Fruit fly (Drosophila melanogaster) whole organism, embryonic: ENCODE measurements around the gene rost.

ENCODE experiments used
- Adf1 ChIP-seq: fragments of 200-800 bp; sonication (Bioruptor generic); IDR thresholded peaks from 2 replicates; pipeline ENCODE4 v1.3.6; 2022; ENCODE audit warnings: missing biosample characterization, missing genetic modification characterization
- Asciz ChIP-seq: fragments of 200-800 bp; sonication (Bioruptor generic); optimal IDR thresholded peaks from 2 replicates; lab custom pipeline; 2017; ENCODE audit warnings: missing biosample characterization, mild to moderate bottlenecking, missing genetic modification characterization, missing genetic modification reagents
- B-H2 ChIP-seq: fragments of 200-800 bp; sonication (Bioruptor generic); optimal IDR thresholded peaks from 2 replicates; lab custom pipeline; 2018; ENCODE audit warnings: missing biosample characterization, mild to moderate bottlenecking, missing genetic modification characterization
- CG13287 ChIP-seq: fragments of 200-800 bp; sonication (Bioruptor generic); IDR thresholded peaks from 2 replicates; pipeline ENCODE4 v1.3.6; 2022; ENCODE audit warnings: missing biosample characterization, missing genetic modification characterization; ENCODE audit not compliant: partially characterized antibody
- CG13624 ChIP-seq: fragments of 200-800 bp; sonication (Bioruptor generic); optimal IDR thresholded peaks from 2 replicates; lab custom pipeline; 2016; ENCODE audit warnings: missing biosample characterization, missing genetic modification characterization
- CG14710 ChIP-seq: fragments of 200-800 bp; sonication (Bioruptor generic); optimal IDR thresholded peaks from 3 replicates; lab custom pipeline; 2019; ENCODE audit warnings: missing biosample characterization, mild to moderate bottlenecking, missing genetic modification characterization, moderate library complexity
- CG15601 ChIP-seq: fragments of 200-800 bp; sonication (Bioruptor generic); optimal IDR thresholded peaks from 3 replicates; lab custom pipeline; 2019; ENCODE audit warnings: missing biosample characterization, mild to moderate bottlenecking, missing genetic modification characterization, moderate library complexity
- CG17361 ChIP-seq: fragments of 200-800 bp; sonication (Bioruptor generic); IDR thresholded peaks from 3 replicates; pipeline ENCODE4 v1.3.6; 2022; ENCODE audit warnings: missing biosample characterization, missing genetic modification characterization
- CG43689 ChIP-seq: fragments of 200-800 bp; sonication (Bioruptor generic); IDR thresholded peaks from 2 replicates; pipeline ENCODE4 v1.3.6; 2022; ENCODE audit warnings: missing biosample characterization, missing genetic modification characterization
- CG7372 ChIP-seq: fragments of 200-800 bp; sonication (Bioruptor generic); IDR thresholded peaks from 2 replicates; pipeline ENCODE4 v1.3.6; 2022; ENCODE audit warnings: missing biosample characterization, missing genetic modification characterization
- CG8944 ChIP-seq: fragments of 200-800 bp; sonication (Bioruptor generic); optimal IDR thresholded peaks from 3 replicates; lab custom pipeline; 2016; ENCODE audit warnings: missing biosample characterization, missing genetic modification characterization
- CG9609 ChIP-seq: fragments of 200-800 bp; sonication (Bioruptor generic); optimal IDR thresholded peaks from 3 replicates; lab custom pipeline; 2016; ENCODE audit warnings: missing biosample characterization, missing genetic modification characterization
- CG9817 ChIP-seq: fragments of 200-800 bp; sonication (Bioruptor generic); optimal IDR thresholded peaks from 2 replicates; lab custom pipeline; 2018; ENCODE audit warnings: missing biosample characterization, mild to moderate bottlenecking, missing genetic modification characterization, moderate library complexity
- Deaf1 ChIP-seq: fragments of 200-800 bp; optimal IDR thresholded peaks from 3 replicates; lab custom pipeline; 2019; ENCODE audit warnings: missing biosample characterization, mild to moderate bottlenecking, missing genetic modification characterization, moderate library complexity
- Dip3 ChIP-seq: fragments of 200-800 bp; sonication (Bioruptor generic); optimal IDR thresholded peaks from 3 replicates; lab custom pipeline; 2016; ENCODE audit warnings: missing biosample characterization, missing genetic modification characterization
- Dp ChIP-seq: fragments of 200-800 bp; sonication (Bioruptor generic); optimal IDR thresholded peaks from 2 replicates; lab custom pipeline; 2018; ENCODE audit warnings: missing biosample characterization, mild to moderate bottlenecking, missing genetic modification characterization, moderate library complexity
- Hmr ChIP-seq: fragments of 200-800 bp; sonication (Bioruptor generic); optimal IDR thresholded peaks from 3 replicates; lab custom pipeline; 2017; ENCODE audit warnings: mild to moderate bottlenecking, missing biosample characterization, missing genetic modification reagents, missing genetic modification characterization
- Hr78 ChIP-seq, 2 experiments: fragments of 200-800 bp in 1 of 2; fragments of >200 bp in 1 of 2; sonication (Bioruptor generic) in 1 of 2; optimal IDR thresholded peaks; 2 replicates each; lab custom pipeline; 2017 to 2019; ENCODE audit warnings: missing biosample characterization in 2 of 2, missing genetic modification characterization in 2 of 2, mild to moderate bottlenecking in 1 of 2, moderate library complexity in 1 of 2
- Opbp ChIP-seq: fragments of 200-800 bp; sonication (Bioruptor generic); IDR thresholded peaks from 3 replicates; pipeline ENCODE4 v1.3.6; 2022; ENCODE audit warnings: missing biosample characterization, missing genetic modification characterization; ENCODE audit not compliant: partially characterized antibody
- Sin3A ChIP-seq: fragments of >200 bp; optimal IDR thresholded peaks from 2 replicates; lab custom pipeline; 2018
- Spps ChIP-seq: fragments of 200-800 bp; sonication (Bioruptor generic); optimal IDR thresholded peaks from 2 replicates; lab custom pipeline; 2018; ENCODE audit warnings: missing biosample characterization, mild to moderate bottlenecking, missing genetic modification characterization
- Trl ChIP-seq, 3 experiments: fragments of >200 bp in 2 of 3; fragments of 200-800 bp in 1 of 3; sonication (Bioruptor generic) in 1 of 3; optimal IDR thresholded peaks; 2 replicates in 1 of 3; 3 replicates in 2 of 3; lab custom pipeline; 2016 to 2017; ENCODE audit warnings: missing biosample characterization in 1 of 3, missing genetic modification characterization in 1 of 3
- YL-1 ChIP-seq: fragments of 200-800 bp; sonication (Bioruptor generic); optimal IDR thresholded peaks from 3 replicates; lab custom pipeline; 2017; ENCODE audit warnings: missing biosample characterization, mild to moderate bottlenecking, missing genetic modification characterization
- al ChIP-seq: fragments of 200-800 bp; sonication (Bioruptor generic); IDR thresholded peaks from 2 replicates; pipeline ENCODE4 v1.3.6; 2022; ENCODE audit warnings: missing biosample characterization, missing genetic modification characterization
- aop ChIP-seq: fragments of 200-800 bp; sonication (Bioruptor generic); IDR thresholded peaks from 2 replicates; pipeline ENCODE4 v1.3.6; 2022; ENCODE audit warnings: missing biosample characterization, missing genetic modification characterization
- caup ChIP-seq: fragments of 200-800 bp; sonication (Bioruptor generic); optimal IDR thresholded peaks from 3 replicates; lab custom pipeline; 2017; ENCODE audit warnings: missing biosample characterization, mild to moderate bottlenecking, missing genetic modification characterization, moderate library complexity; ENCODE audit not compliant: severe bottlenecking
- dan ChIP-seq: fragments of 200-800 bp; sonication (Bioruptor generic); IDR thresholded peaks from 2 replicates; pipeline ENCODE4 v1.3.6; 2022; ENCODE audit warnings: missing biosample characterization, missing genetic modification characterization
- dati ChIP-seq: fragments of 200-800 bp; sonication (Bioruptor generic); IDR thresholded peaks from 2 replicates; pipeline ENCODE4 v1.3.6; 2022; ENCODE audit warnings: missing biosample characterization, missing genetic modification characterization
- exex ChIP-seq: fragments of 200-800 bp; sonication (Bioruptor generic); optimal IDR thresholded peaks from 4 replicates; lab custom pipeline; 2018; ENCODE audit warnings: missing biosample characterization, mild to moderate bottlenecking, missing genetic modification characterization, moderate library complexity
- gfzf ChIP-seq: fragments of 200-800 bp; sonication (Bioruptor generic); optimal IDR thresholded peaks from 2 replicates; lab custom pipeline; 2016; ENCODE audit warnings: missing biosample characterization, mild to moderate bottlenecking, missing genetic modification characterization, moderate library complexity
- grau ChIP-seq: fragments of 200-800 bp; optimal IDR thresholded peaks from 3 replicates; lab custom pipeline; 2019; ENCODE audit warnings: missing biosample characterization, mild to moderate bottlenecking, missing genetic modification characterization, moderate library complexity
- h ChIP-seq: fragments of >200 bp; optimal IDR thresholded peaks from 2 replicates; lab custom pipeline; 2017
- klu ChIP-seq: fragments of 200-800 bp; sonication (Bioruptor generic); IDR thresholded peaks from 2 replicates; pipeline ENCODE4 v1.3.6; 2022; ENCODE audit warnings: missing biosample characterization, missing genetic modification characterization
- knrl ChIP-seq: fragments of 200-800 bp; sonication (Bioruptor generic); IDR thresholded peaks from 3 replicates; pipeline ENCODE4 v1.3.6; 2022; ENCODE audit warnings: missing biosample characterization, missing genetic modification characterization; ENCODE audit not compliant: partially characterized antibody
- lmd ChIP-seq: fragments of 200-800 bp; sonication (Bioruptor generic); IDR thresholded peaks from 2 replicates; pipeline ENCODE4 v1.3.6; 2022; ENCODE audit warnings: missing biosample characterization, missing genetic modification characterization
- luna ChIP-seq: fragments of 200-800 bp; sonication (Bioruptor generic); optimal IDR thresholded peaks from 2 replicates; lab custom pipeline; 2016; ENCODE audit warnings: missing biosample characterization, missing genetic modification characterization
- nerfin-1 ChIP-seq: fragments of 200-800 bp; sonication (Bioruptor generic); optimal IDR thresholded peaks from 3 replicates; lab custom pipeline; 2019; ENCODE audit warnings: missing biosample characterization, mild to moderate bottlenecking, missing genetic modification characterization, moderate library complexity
- pita ChIP-seq: fragments of 200-800 bp; sonication (Bioruptor generic); optimal IDR thresholded peaks from 2 replicates; lab custom pipeline; 2017; ENCODE audit warnings: missing biosample characterization, mild to moderate bottlenecking, missing genetic modification characterization
- pnt ChIP-seq: fragments of 200-800 bp; sonication (Bioruptor generic); optimal IDR thresholded peaks from 3 replicates; lab custom pipeline; 2016; ENCODE audit warnings: missing biosample characterization, missing genetic modification characterization
- pzg ChIP-seq: fragments of 200-800 bp; sonication (Bioruptor generic); optimal IDR thresholded peaks from 3 replicates; lab custom pipeline; 2018; ENCODE audit warnings: missing biosample characterization, mild to moderate bottlenecking, missing genetic modification characterization, moderate library complexity
- row ChIP-seq: fragments of 200-800 bp; sonication (Bioruptor generic); IDR thresholded peaks from 3 replicates; pipeline ENCODE4 v1.3.6; 2022; ENCODE audit warnings: missing biosample characterization, missing genetic modification characterization
- run ChIP-seq: fragments of 200-800 bp; sonication (Bioruptor generic); optimal IDR thresholded peaks from 3 replicates; lab custom pipeline; 2018; ENCODE audit warnings: missing biosample characterization, mild to moderate bottlenecking, missing genetic modification characterization
- salm ChIP-seq: fragments of 200-800 bp; sonication (Bioruptor generic); optimal IDR thresholded peaks from 2 replicates; lab custom pipeline; 2018; ENCODE audit warnings: missing biosample characterization, mild to moderate bottlenecking, missing genetic modification characterization
- sc ChIP-seq, 3 experiments: fragments of >200 bp in 2 of 3; fragments of 200-800 bp in 1 of 3; sonication (Bioruptor generic) in 1 of 3; optimal IDR thresholded peaks; 2 replicates in 2 of 3; 3 replicates in 1 of 3; lab custom pipeline; 2017; ENCODE audit warnings: mild to moderate bottlenecking in 1 of 3, missing biosample characterization in 1 of 3, missing genetic modification characterization in 1 of 3, missing genetic modification reagents in 1 of 3
- scrt ChIP-seq: fragments of 200-800 bp; sonication (Bioruptor generic); optimal IDR thresholded peaks from 2 replicates; lab custom pipeline; 2018; ENCODE audit warnings: missing biosample characterization, mild to moderate bottlenecking, missing genetic modification characterization, moderate library complexity
- ssp ChIP-seq: fragments of 200-800 bp; sonication (Bioruptor generic); IDR thresholded peaks from 2 replicates; pipeline ENCODE4 v1.3.6; 2022; ENCODE audit warnings: missing biosample characterization, missing genetic modification characterization
- twi ChIP-seq: fragments of 200-800 bp; optimal IDR thresholded peaks from 2 replicates; lab custom pipeline; 2019; ENCODE audit warnings: missing biosample characterization, mild to moderate bottlenecking, missing genetic modification characterization, moderate library complexity
- wek ChIP-seq: fragments of 200-800 bp; sonication (Bioruptor generic); optimal IDR thresholded peaks from 3 replicates; lab custom pipeline; 2018; ENCODE audit warnings: missing biosample characterization, mild to moderate bottlenecking, missing genetic modification characterization, moderate library complexity
- z ChIP-seq: fragments of 200-800 bp; sonication (Bioruptor generic); IDR thresholded peaks from 3 replicates; pipeline ENCODE4 v1.3.6; 2022; ENCODE audit warnings: missing biosample characterization, missing genetic modification characterization

Gene rost

DNA sequence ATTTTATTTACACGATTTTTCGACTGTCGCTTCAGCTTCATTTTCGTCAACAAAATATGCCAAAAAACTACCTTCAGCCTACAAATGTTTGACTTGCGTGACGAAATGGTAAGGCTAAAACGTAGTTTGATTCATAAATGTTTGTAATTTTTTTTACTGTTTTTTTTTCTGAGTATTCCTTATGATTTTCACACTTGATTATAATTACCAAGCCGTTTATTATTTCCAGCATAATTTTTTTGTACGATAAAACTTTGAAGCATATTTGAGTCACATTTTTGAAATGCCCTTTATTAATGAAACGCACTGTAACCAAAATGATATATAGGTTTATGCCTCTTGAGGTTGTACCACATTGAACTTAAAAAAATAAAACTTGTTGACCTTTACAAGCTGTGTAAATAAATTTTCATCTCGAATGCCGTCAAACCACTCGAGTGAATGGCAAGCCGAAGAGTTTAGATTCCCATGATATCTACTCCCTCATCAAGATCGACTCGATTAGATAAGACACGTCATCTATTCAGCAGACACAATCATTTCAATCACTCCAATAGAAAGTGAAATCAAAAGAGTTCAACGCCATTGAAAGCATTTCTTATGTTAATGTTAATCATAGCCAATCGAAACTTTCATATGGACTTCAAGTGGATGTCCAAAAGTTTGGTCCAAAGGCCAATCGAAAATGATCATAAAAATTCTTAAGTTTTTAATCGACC is 6.6 kb downstream of the rost start (continued):
- TF ChIP-seq lmd (GFP tag; lab: Robert Waterston, UW) (peak; percentile 62; the same call in 1 of the 2 replicates), gfzf (GFP tag; lab: Kevin White, UChicago) (no peak), run (tag; lab: Kevin White, UChicago) (peak; percentile 59), CG7372 (GFP tag; lab: Robert Waterston, UW) (peak; percentile 47; the same call in 1 of the 2 replicates), sc (optimal IDR thresholded peaks at IDR 0.05; lab: Kevin White, UChicago) (no peak), sc (GFP tag; optimal IDR thresholded peaks at IDR 0.05; lab: Kevin White, UChicago) (no peak), B-H2 (GFP tag; lab: Kevin White, UChicago) (no peak), Dp (GFP tag; lab: Kevin White, UChicago) (no peak), row (peak; percentile 73), dan (GFP tag; lab: Robert Waterston, UW) (no peak), Dip3 (GFP tag; lab: Kevin White, UChicago) (no peak), pnt (GFP tag; lab: Kevin White, UChicago) (no peak), aop (GFP tag; lab: Robert Waterston, UW) (no peak), Trl (optimal IDR thresholded peaks at IDR 0.05; lab: Kevin White, UChicago) (no peak), Trl (GFP tag; optimal IDR thresholded peaks at IDR 0.05; lab: Kevin White, UChicago) (peak; percentile 44), exex (tag; lab: Kevin White, UChicago) (no peak), luna (GFP tag; lab: Kevin White, UChicago) (no peak), grau (tag; lab: Kevin White, UChicago) (peak; percentile 48), pita (GFP tag; lab: Kevin White, UChicago) (no peak), klu (GFP tag; lab: Robert Waterston, UW) (no peak), scrt (GFP tag; lab: Kevin White, UChicago) (peak; percentile 38), CG14710 (tag; lab: Kevin White, UChicago) (peak; percentile 7), CG9609 (GFP tag; lab: Kevin White, UChicago) (no peak), Sin3A (lab: Kevin White, UChicago) (no peak), dati (GFP tag; lab: Robert Waterston, UW) (no peak), h (lab: Kevin White, UChicago) (no peak), Hmr (GFP tag; lab: Kevin White, UChicago) (peak; percentile 49), Deaf1 (tag; lab: Kevin White, UChicago) (no peak), al (GFP tag; lab: Robert Waterston, UW) (no peak), YL-1 (GFP tag; lab: Kevin White, UChicago) (no peak), nerfin-1 (tag; lab: Kevin White, UChicago) (peak; percentile 24), CG8944 (peak; percentile 13), wek (no peak), Opbp (GFP tag; lab: Robert Waterston, UW) (no peak), CG13624 (GFP tag; lab: Kevin White, UChicago) (peak; percentile 76), salm (tag; lab: Kevin White, UChicago) (peak; percentile 40), CG15601 (tag; lab: Kevin White, UChicago) (no peak), Spps (no peak), CG43689 (GFP tag; lab: Robert Waterston, UW) (no peak), ssp (GFP tag; lab: Robert Waterston, UW) (no peak), Asciz (GFP tag; lab: Kevin White, UChicago) (peak; percentile 49), z (no peak), twi (tag; lab: Kevin White, UChicago) (no peak), CG13287 (GFP tag; lab: Robert Waterston, UW) (no peak), CG9817 (tag; lab: Kevin White, UChicago) (peak; percentile 46), knrl (GFP tag; lab: Robert Waterston, UW) (no peak), CG17361 (peak; percentile 63; the same call in 2 of the 3 replicates), Adf1 (no peak), pzg (GFP tag; lab: Kevin White, UChicago) (no peak), caup (GFP tag; lab: Kevin White, UChicago) (peak; percentile 27), Hr78 (GFP tag; optimal IDR thresholded peaks at IDR 0.05; lab: Kevin White, UChicago) (peak in 1 of 2 experiments; percentile 67)
